Worm (Caenorhabditis elegans): Measurements from ENCODE around the gene sru-1.

Gene sru-1

ce11 chrIV:9480936-9481335 is 7.5 kb upstream of the sru-1 start, which contains the start of gene cng-3:
Gene cng-3 (minus strand): TSS chrIV:9481037.
- no peak for TF ChIP-seq elt-2 (tag; optimal IDR thresholded peaks at IDR 0.05)
- TF ChIP-seq fkh-10 (GFP tag; optimal IDR thresholded peaks at IDR 0.05) = no peak
- TF ChIP-seq jun-1 (tag; optimal IDR thresholded peaks at IDR 0.05) = no peak
- TF ChIP-seq eor-1 (tag; optimal IDR thresholded peaks at IDR 0.05) = no peak
- TF ChIP-seq R02D3.7 (tag; optimal IDR thresholded peaks at IDR 0.05) = no peak
- TF ChIP-seq nhr-11 (tag; optimal IDR thresholded peaks at IDR 0.05) = no peak
- no peak for TF ChIP-seq lin-15B (tag; optimal IDR thresholded peaks at IDR 0.05)
- no peak for TF ChIP-seq nhr-43 (tag; optimal IDR thresholded peaks at IDR 0.05; ENCODE audit: poor library complexity, severe bottlenecking)
- TF ChIP-seq nhr-12 (tag; optimal IDR thresholded peaks at IDR 0.05) = no peak

ce11 chrIV:9485040-9485439 is 3.4 kb upstream of the sru-1 start, which contains the start of gene gadr-2:
Gene gadr-2 (minus strand): TSS chrIV:9485140.
- no peak for TF ChIP-seq aly-2 (tag; optimal IDR thresholded peaks at IDR 0.05)
- TF ChIP-seq nhr-28 (tag; optimal IDR thresholded peaks at IDR 0.05) = no peak
- TF ChIP-seq lsy-12 (tag; optimal IDR thresholded peaks at IDR 0.05) = no peak
- TF ChIP-seq unc-62 (GFP tag; optimal IDR thresholded peaks at IDR 0.05) = no peak
- no peak for TF ChIP-seq daf-12 (tag; optimal IDR thresholded peaks at IDR 0.05)
- TF ChIP-seq mdl-1 (tag; optimal IDR thresholded peaks at IDR 0.05) = no peak
- no peak for TF ChIP-seq ceh-82 (tag; optimal IDR thresholded peaks at IDR 0.05)
- TF ChIP-seq unc-39 (tag; optimal IDR thresholded peaks at IDR 0.05) = no peak
- no peak for TF ChIP-seq nhr-237 (tag; optimal IDR thresholded peaks at IDR 0.05)
- TF ChIP-seq eor-1 (tag; optimal IDR thresholded peaks at IDR 0.05) = no peak
- TF ChIP-seq sea-2 (GFP tag; optimal IDR thresholded peaks at IDR 0.05) = no peak
- no peak for TF ChIP-seq tbx-2 (tag; optimal IDR thresholded peaks at IDR 0.05)
- no peak for TF ChIP-seq fos-1 (tag; optimal IDR thresholded peaks at IDR 0.05)

- TF ChIP-seq ama-1 (optimal IDR thresholded peaks at IDR 0.05) (no peak), mml-1 (tag; optimal IDR thresholded peaks at IDR 0.05) (no peak), lsy-12 (tag; optimal IDR thresholded peaks at IDR 0.05) (no peak), R02D3.7 (tag; optimal IDR thresholded peaks at IDR 0.05) (no peak), ceh-82 (tag; optimal IDR thresholded peaks at IDR 0.05) (no peak), lin-15B (tag; optimal IDR thresholded peaks at IDR 0.05) (no peak), lin-39 (tag; optimal IDR thresholded peaks at IDR 0.05) (no peak), aly-2 (tag; optimal IDR thresholded peaks at IDR 0.05) (no peak)
These were observed 2.4 kb upstream of the sru-1 start, which contains the start of gene sru-2 for ce11 chrIV:9485972-9486371. Gene sru-2 (plus strand): TSS chrIV:9486272.

- no peak for TF ChIP-seq snpc-4 (tag; optimal IDR thresholded peaks at IDR 0.05)
These were observed 1.6 kb upstream of the sru-1 start for ce11 chrIV:9486779-9487178.

ce11 chrIV:9490320-9490719 is 1.9 kb downstream of the sru-1 start, which contains the start of gene sru-6:
Gene sru-6 (plus strand): TSS chrIV:9490620.
- no peak for TF ChIP-seq eor-1 (tag; optimal IDR thresholded peaks at IDR 0.05)
- no peak for TF ChIP-seq mml-1 (tag; optimal IDR thresholded peaks at IDR 0.05)
- no peak for TF ChIP-seq aly-2 (tag; optimal IDR thresholded peaks at IDR 0.05)
- TF ChIP-seq sea-2 (GFP tag; optimal IDR thresholded peaks at IDR 0.05) = no peak
- no peak for TF ChIP-seq nhr-77 (tag; optimal IDR thresholded peaks at IDR 0.05)
- no peak for TF ChIP-seq ceh-9 (tag; optimal IDR thresholded peaks at IDR 0.05)
- TF ChIP-seq snpc-4 (tag; optimal IDR thresholded peaks at IDR 0.05) = no peak
- no peak for TF ChIP-seq unc-62 (GFP tag; optimal IDR thresholded peaks at IDR 0.05)
- TF ChIP-seq nhr-25 (tag; optimal IDR thresholded peaks at IDR 0.05) = no peak
- TF ChIP-seq zag-1 (tag; optimal IDR thresholded peaks at IDR 0.05) = no peak
- TF ChIP-seq pha-4 (tag; optimal IDR thresholded peaks at IDR 0.05) = no peak
- TF ChIP-seq ama-1 (optimal IDR thresholded peaks at IDR 0.05) = no peak
- no peak for TF ChIP-seq nhr-11 (tag; optimal IDR thresholded peaks at IDR 0.05)

ce11 chrIV:9496306-9496705 is 7.9 kb downstream of the sru-1 start, which contains the start of gene sru-3:
Gene sru-3 (plus strand): TSS chrIV:9496606.
- TF ChIP-seq fos-1 (tag; optimal IDR thresholded peaks at IDR 0.05) = no peak
- TF ChIP-seq zag-1 (tag; optimal IDR thresholded peaks at IDR 0.05) = no peak
- TF ChIP-seq elt-3 (tag; optimal IDR thresholded peaks at IDR 0.05) = no peak
- TF ChIP-seq nhr-237 (tag; optimal IDR thresholded peaks at IDR 0.05) = no peak
- no peak for TF ChIP-seq aly-2 (tag; optimal IDR thresholded peaks at IDR 0.05)
- no peak for TF ChIP-seq R02D3.7 (tag; optimal IDR thresholded peaks at IDR 0.05)
- TF ChIP-seq daf-12 (tag; optimal IDR thresholded peaks at IDR 0.05) = no peak
- TF ChIP-seq ztf-11 (tag; optimal IDR thresholded peaks at IDR 0.05) = no peak
- no peak for TF ChIP-seq elt-1 (tag; optimal IDR thresholded peaks at IDR 0.05)
- TF ChIP-seq nhr-76 (tag; optimal IDR thresholded peaks at IDR 0.05) = no peak
- TF ChIP-seq lin-39 (tag; optimal IDR thresholded peaks at IDR 0.05) = no peak
- TF ChIP-seq ceh-28 (tag; optimal IDR thresholded peaks at IDR 0.05) = no peak
- TF ChIP-seq fkh-10 (GFP tag; optimal IDR thresholded peaks at IDR 0.05) = no peak
- TF ChIP-seq nhr-28 (tag; optimal IDR thresholded peaks at IDR 0.05) = no peak
- no peak for TF ChIP-seq jun-1 (tag; optimal IDR thresholded peaks at IDR 0.05)
- TF ChIP-seq egl-5 (tag; optimal IDR thresholded peaks at IDR 0.05) = no peak
- TF ChIP-seq hmg-11 (tag; optimal IDR thresholded peaks at IDR 0.05) = no peak
- no peak for TF ChIP-seq nhr-11 (tag; optimal IDR thresholded peaks at IDR 0.05)

Measured in whole organism, L3 larva.